Worm (Caenorhabditis elegans) whole organism, young adult: ENCODE data around the gene gtf-2E1.

Experiments
- F57A8.1 ChIP-seq: fragments of 200-800 bp; sonication (Bioruptor generic); optimal IDR thresholded peaks from 2 replicates; lab custom pipeline; 2018; ENCODE audit warnings: mild to moderate bottlenecking, missing genetic modification characterization, moderate library complexity, missing compliant biosample characterization
- Y53G8AR.9 ChIP-seq: fragments of 200-800 bp; sonication (Bioruptor generic); conservative IDR thresholded peaks from 2 replicates; pipeline ENCODE4 v1.3.6; 2022; ENCODE audit warnings: missing genetic modification reagents, missing genetic modification characterization, missing compliant biosample characterization
- ama-1 ChIP-seq, 3 experiments: fragments of 150-350 bp in 1 of 3; sonication (generic microtip) in 2 of 3; optimal IDR thresholded peaks; 2 replicates each; lab custom pipeline; 2014 to 2018; ENCODE audit warnings: missing biosample characterization in 2 of 3, missing genetic modification characterization in 2 of 3, missing genetic modification reagents in 2 of 3
- attf-3 ChIP-seq: fragments of 200-800 bp; sonication (Bioruptor generic); conservative IDR thresholded peaks from 2 replicates; pipeline ENCODE4 v1.3.6; 2022; ENCODE audit warnings: missing genetic modification reagents, missing genetic modification characterization, missing compliant biosample characterization
- hmg-20 ChIP-seq: fragments of 200-800 bp; sonication (Bioruptor generic); IDR thresholded peaks from 2 replicates; pipeline ENCODE4 v1.3.6; 2022; ENCODE audit warnings: missing genetic modification reagents, missing genetic modification characterization, missing compliant biosample characterization
- lin-40 ChIP-seq: sonication (generic microtip); optimal IDR thresholded peaks from 2 replicates; lab custom pipeline; 2016; ENCODE audit warnings: missing genetic modification characterization, mild to moderate bottlenecking, missing compliant biosample characterization, missing genotype, missing genetic modification reagents
- madf-6 ChIP-seq: fragments of 200-800 bp; sonication (Bioruptor generic); IDR thresholded peaks from 2 replicates; pipeline ENCODE4 v1.3.6; 2022; ENCODE audit warnings: missing genetic modification reagents, missing genetic modification characterization, missing compliant biosample characterization
- mcd-1 ChIP-seq: fragments of 200-800 bp; sonication (Bioruptor generic); IDR thresholded peaks from 2 replicates; pipeline ENCODE4 v1.3.6; 2022; ENCODE audit warnings: missing genetic modification reagents, missing genetic modification characterization, missing compliant biosample characterization
- nhr-27 ChIP-seq: fragments of 200-800 bp; sonication (Bioruptor generic); optimal IDR thresholded peaks from 2 replicates; lab custom pipeline; 2018; ENCODE audit warnings: mild to moderate bottlenecking, missing genetic modification characterization, moderate library complexity, missing compliant biosample characterization
- pha-4 ChIP-seq: fragments of 150-350 bp; sonication (generic microtip); optimal IDR thresholded peaks from 2 replicates; lab custom pipeline; 2014; ENCODE audit warnings: missing biosample characterization, missing genetic modification reagents, missing genetic modification characterization
- snpc-1.3 ChIP-seq: sonication (generic microtip); optimal IDR thresholded peaks from 2 replicates; lab custom pipeline; 2017; ENCODE audit warnings: missing genetic modification characterization, mild to moderate bottlenecking, missing compliant biosample characterization, antibody characterized with exemption, moderate library complexity, missing genotype, missing genetic modification reagents; ENCODE audit not compliant: insufficient read depth
- unc-130 ChIP-seq: sonication (generic microtip); optimal IDR thresholded peaks from 2 replicates; lab custom pipeline; 2016; ENCODE audit warnings: missing genetic modification reagents, missing genetic modification characterization, missing compliant biosample characterization
- ztf-25 ChIP-seq: fragments of 200-800 bp; sonication (Bioruptor generic); IDR thresholded peaks from 2 replicates; pipeline ENCODE4 v1.3.6; 2022; ENCODE audit warnings: missing genetic modification reagents, missing genetic modification characterization, missing compliant biosample characterization

ce11 chrIV:17209309-17209708, 45.8 kb upstream of the gtf-2E1 start:
- no peak for TF ChIP-seq snpc-1.3 (tag; lab: Kevin White, UChicago)
- TF ChIP-seq attf-3 (GFP tag; lab: Robert Waterston, UW): no peak
- TF ChIP-seq nhr-27 (tag; lab: Kevin White, UChicago): no peak
- no peak for TF ChIP-seq madf-6 (GFP tag; lab: Robert Waterston, UW)
- no peak for TF ChIP-seq lin-40 (tag; lab: Kevin White, UChicago)
- TF ChIP-seq hmg-20 (GFP tag; lab: Robert Waterston, UW): no peak
- TF ChIP-seq ztf-25 (GFP tag; lab: Robert Waterston, UW): no peak
- TF ChIP-seq pha-4: no peak
- no peak for TF ChIP-seq unc-130
- no peak for TF ChIP-seq mcd-1 (GFP tag; lab: Robert Waterston, UW)
- TF ChIP-seq ama-1 (optimal IDR thresholded peaks at IDR 0.05; lab: Kevin White, UChicago): no peak
- no peak for TF ChIP-seq ama-1 (GFP tag; optimal IDR thresholded peaks at IDR 0.05; lab: Kevin White, UChicago)
- TF ChIP-seq F57A8.1 (GFP tag; lab: Kevin White, UChicago): no peak
- TF ChIP-seq Y53G8AR.9 (GFP tag; lab: Robert Waterston, UW): no peak
